Worm (Caenorhabditis elegans) whole organism, late embryonic: Measurements from ENCODE around the gene srbc-68.

Experiments
- K02D7.2 ChIP-seq: sonication (generic microtip); optimal IDR thresholded peaks from 2 replicates; lab custom pipeline; 2017; ENCODE audit warnings: mild to moderate bottlenecking, missing genetic modification characterization, missing compliant biosample characterization
- K09A11.1 ChIP-seq: sonication (generic microtip); optimal IDR thresholded peaks from 2 replicates; lab custom pipeline; 2017; ENCODE audit warnings: antibody characterized with exemption, mild to moderate bottlenecking, missing genetic modification characterization, missing compliant biosample characterization; ENCODE audit not compliant: insufficient read depth
- Y22D7AL.16 ChIP-seq: sonication (generic microtip); optimal IDR thresholded peaks from 2 replicates; lab custom pipeline; 2016; ENCODE audit warnings: missing genetic modification characterization, missing compliant biosample characterization
- ama-1 ChIP-seq: fragments of 150-350 bp; optimal IDR thresholded peaks from 2 replicates; lab custom pipeline; 2014
- ceh-14 ChIP-seq: sonication (generic microtip); optimal IDR thresholded peaks from 2 replicates; lab custom pipeline; 2016; ENCODE audit warnings: missing genotype, missing genetic modification characterization, missing compliant biosample characterization
- ceh-18 ChIP-seq: sonication (generic microtip); optimal IDR thresholded peaks from 2 replicates; lab custom pipeline; 2016; ENCODE audit warnings: missing genetic modification characterization, missing compliant biosample characterization
- ceh-22 ChIP-seq: sonication (generic microtip); optimal IDR thresholded peaks from 2 replicates; lab custom pipeline; 2017; ENCODE audit warnings: missing biosample characterization, missing genetic modification characterization
- ceh-24 ChIP-seq: sonication (generic microtip); optimal IDR thresholded peaks from 2 replicates; lab custom pipeline; 2016; ENCODE audit warnings: mild to moderate bottlenecking, missing genetic modification characterization, missing compliant biosample characterization
- ceh-30 ChIP-seq: fragments of 150-350 bp; optimal IDR thresholded peaks from 2 replicates; lab custom pipeline; 2014; ENCODE audit warnings: missing biosample characterization, missing genetic modification characterization
- ceh-34 ChIP-seq: sonication (generic microtip); optimal IDR thresholded peaks from 2 replicates; lab custom pipeline; 2016; ENCODE audit warnings: mild to moderate bottlenecking, missing genetic modification characterization, missing compliant biosample characterization
- ceh-45 ChIP-seq: fragments of 200-800 bp; sonication (Bioruptor generic); IDR thresholded peaks from 2 replicates; pipeline ENCODE4 v1.3.6; 2022; ENCODE audit warnings: missing genetic modification reagents, missing genetic modification characterization, missing compliant biosample characterization
- ceh-48 ChIP-seq: sonication (generic microtip); optimal IDR thresholded peaks from 2 replicates; lab custom pipeline; 2016; ENCODE audit warnings: missing genetic modification characterization, inconsistent platforms, missing compliant biosample characterization
- ceh-6 ChIP-seq: fragments of 200-800 bp; sonication (Bioruptor generic); optimal IDR thresholded peaks from 2 replicates; lab custom pipeline; 2018; ENCODE audit warnings: mild to moderate bottlenecking, missing genetic modification characterization, missing compliant biosample characterization
- ceh-9 ChIP-seq: sonication (generic microtip); optimal IDR thresholded peaks from 2 replicates; lab custom pipeline; 2016; ENCODE audit warnings: mild to moderate bottlenecking, missing genetic modification characterization, inconsistent platforms, missing compliant biosample characterization
- eyg-1 ChIP-seq: sonication (generic microtip); optimal IDR thresholded peaks from 2 replicates; lab custom pipeline; 2016; ENCODE audit warnings: missing genotype, missing genetic modification characterization, missing compliant biosample characterization
- fax-1 ChIP-seq: sonication (generic microtip); optimal IDR thresholded peaks from 2 replicates; lab custom pipeline; 2016; ENCODE audit warnings: missing genotype, missing genetic modification characterization, missing compliant biosample characterization
- hlh-13 ChIP-seq: fragments of 200-800 bp; sonication (Bioruptor generic); optimal IDR thresholded peaks from 2 replicates; lab custom pipeline; 2018; ENCODE audit warnings: mild to moderate bottlenecking, missing genetic modification characterization, missing compliant biosample characterization
- hlh-6 ChIP-seq: sonication (generic microtip); optimal IDR thresholded peaks from 2 replicates; lab custom pipeline; 2016; ENCODE audit warnings: missing genotype, missing genetic modification characterization, missing compliant biosample characterization
- hlh-8 ChIP-seq: sonication (generic microtip); optimal IDR thresholded peaks from 2 replicates; lab custom pipeline; 2016; ENCODE audit warnings: missing genotype, missing genetic modification characterization, missing compliant biosample characterization
- lin-11 ChIP-seq: fragments of 200-800 bp; sonication (Bioruptor generic); optimal IDR thresholded peaks from 2 replicates; lab custom pipeline; 2018; ENCODE audit warnings: mild to moderate bottlenecking, missing genetic modification characterization, missing compliant biosample characterization
- madf-2 ChIP-seq: sonication (generic microtip); optimal IDR thresholded peaks from 2 replicates; lab custom pipeline; 2017; ENCODE audit warnings: missing genetic modification characterization, missing compliant biosample characterization
- nhr-11 ChIP-seq: fragments of 150-350 bp; optimal IDR thresholded peaks from 2 replicates; lab custom pipeline; 2014; ENCODE audit warnings: missing biosample characterization, missing genetic modification characterization
- npax-4 ChIP-seq: sonication (generic microtip); optimal IDR thresholded peaks from 2 replicates; lab custom pipeline; 2016; ENCODE audit warnings: missing genetic modification characterization, missing compliant biosample characterization
- odd-2 ChIP-seq: sonication (generic microtip); optimal IDR thresholded peaks from 2 replicates; lab custom pipeline; 2017; ENCODE audit warnings: antibody characterized with exemption, mild to moderate bottlenecking, missing genetic modification characterization, missing compliant biosample characterization
- pag-3 ChIP-seq: sonication (generic microtip); optimal IDR thresholded peaks from 2 replicates; lab custom pipeline; 2016; ENCODE audit warnings: missing compliant biosample characterization, missing genetic modification characterization, borderline replicate concordance
- pax-1 ChIP-seq: fragments of 150-350 bp; optimal IDR thresholded peaks from 2 replicates; lab custom pipeline; 2014; ENCODE audit warnings: missing biosample characterization, missing genetic modification characterization
- pha-2 ChIP-seq: sonication (generic microtip); optimal IDR thresholded peaks from 2 replicates; lab custom pipeline; 2017; ENCODE audit warnings: mild to moderate bottlenecking, missing genetic modification characterization, missing compliant biosample characterization
- pha-4 ChIP-seq: fragments of 150-350 bp; optimal IDR thresholded peaks from 2 replicates; lab custom pipeline; 2018; ENCODE audit warnings: missing biosample characterization, missing genetic modification reagents, missing genetic modification characterization
- pqm-1 ChIP-seq: sonication (generic microtip); optimal IDR thresholded peaks from 2 replicates; lab custom pipeline; 2016; ENCODE audit warnings: missing genetic modification characterization, missing compliant biosample characterization
- sox-4 ChIP-seq: sonication (generic microtip); optimal IDR thresholded peaks from 2 replicates; lab custom pipeline; 2017; ENCODE audit warnings: mild to moderate bottlenecking, missing genetic modification characterization, inconsistent platforms, missing compliant biosample characterization
- syd-9 ChIP-seq: sonication (generic microtip); optimal IDR thresholded peaks from 2 replicates; lab custom pipeline; 2016; ENCODE audit warnings: mild to moderate bottlenecking, missing genetic modification characterization, moderate library complexity, missing compliant biosample characterization
- tbx-7 ChIP-seq: sonication (generic microtip); optimal IDR thresholded peaks from 2 replicates; lab custom pipeline; 2016; ENCODE audit warnings: missing genotype, missing genetic modification characterization, missing compliant biosample characterization
- ttx-3 ChIP-seq: sonication (generic microtip); optimal IDR thresholded peaks from 2 replicates; lab custom pipeline; 2016; ENCODE audit warnings: missing genetic modification reagents, missing genetic modification characterization, missing compliant biosample characterization
- unc-3 ChIP-seq, 2 experiments: fragments of 200-800 bp in 1 of 2; sonication (Bioruptor generic) in 1 of 2; sonication (generic microtip) in 1 of 2; conservative IDR thresholded peaks in 1 of 2; optimal IDR thresholded peaks in 1 of 2; 2 replicates each; pipeline versions ENCODE4 v1.3.6 to Lab custom; 2016 to 2022; ENCODE audit warnings: missing compliant biosample characterization in 2 of 2, missing genetic modification characterization in 2 of 2, missing genetic modification reagents in 1 of 2
- unc-42 ChIP-seq: sonication (generic microtip); optimal IDR thresholded peaks from 2 replicates; lab custom pipeline; 2016; ENCODE audit warnings: missing genotype, missing genetic modification characterization, missing compliant biosample characterization
- unc-55 ChIP-seq: sonication (generic microtip); optimal IDR thresholded peaks from 2 replicates; lab custom pipeline; 2017; ENCODE audit warnings: missing biosample characterization, missing genetic modification reagents, missing genetic modification characterization
- unc-86 ChIP-seq: sonication (generic microtip); optimal IDR thresholded peaks from 2 replicates; lab custom pipeline; 2016; ENCODE audit warnings: missing genetic modification characterization, missing compliant biosample characterization
- ztf-16 ChIP-seq: sonication (generic microtip); optimal IDR thresholded peaks from 2 replicates; lab custom pipeline; 2017; ENCODE audit warnings: missing genetic modification characterization, missing compliant biosample characterization

The srbc-68 gene

ce11 chrV:3546517-3546916 is at the start of gene srbc-68:
TSS of gene srbc-68 (minus strand) at chrV:3546617.
- TF ChIP-seq K09A11.1 (tag; lab: Kevin White, UChicago) = no peak
- TF ChIP-seq nhr-11 (tag; lab: Kevin White, UChicago) = no peak
- TF ChIP-seq Y22D7AL.16 (tag; lab: Kevin White, UChicago) = no peak
- TF ChIP-seq tbx-7 (tag; lab: Kevin White, UChicago) = no peak
- no peak for TF ChIP-seq hlh-13 (GFP tag; lab: Kevin White, UChicago)
- TF ChIP-seq eyg-1 (tag; lab: Kevin White, UChicago) = no peak
- no peak for TF ChIP-seq ttx-3 (tag; lab: Kevin White, UChicago)
- no peak for TF ChIP-seq unc-3 (GFP tag; conservative IDR thresholded peaks at IDR 0.05; lab: Robert Waterston, UW)
- no peak for TF ChIP-seq unc-3 (tag; optimal IDR thresholded peaks at IDR 0.05; lab: Kevin White, UChicago)
- no peak for TF ChIP-seq madf-2 (tag; lab: Kevin White, UChicago)
- no peak for TF ChIP-seq ceh-22 (tag; lab: Kevin White, UChicago)
- no peak for TF ChIP-seq unc-42
- no peak for TF ChIP-seq hlh-6 (tag; lab: Kevin White, UChicago)
- no peak for TF ChIP-seq pha-4 (tag; lab: Kevin White, UChicago)
- TF ChIP-seq K02D7.2 (tag; lab: Kevin White, UChicago) = no peak

ce11 chrV:3594936-3595335 is 48.5 kb upstream of the srbc-68 start, which contains the start of gene srh-213:
TSS of gene srh-213 (minus strand) at chrV:3595036.
- TF ChIP-seq fax-1 (no peak), pha-4 (tag; lab: Kevin White, UChicago) (no peak), ttx-3 (tag; lab: Kevin White, UChicago) (no peak), hlh-8 (no peak), nhr-11 (tag; lab: Kevin White, UChicago) (no peak), ceh-6 (GFP tag; lab: Kevin White, UChicago) (no peak), ceh-34 (tag; lab: Kevin White, UChicago) (no peak), syd-9 (no peak), npax-4 (tag; lab: Kevin White, UChicago) (no peak), ama-1 (lab: Kevin White, UChicago) (no peak), ztf-16 (tag; lab: Kevin White, UChicago) (no peak), K02D7.2 (tag; lab: Kevin White, UChicago) (no peak), ceh-30 (tag; lab: Kevin White, UChicago) (no peak)

- TF ChIP-seq pqm-1 = no peak
- TF ChIP-seq sox-4 (tag; lab: Kevin White, UChicago) = no peak
- TF ChIP-seq ceh-9 (tag; lab: Kevin White, UChicago) = no peak
- TF ChIP-seq ceh-48 = no peak
- TF ChIP-seq ttx-3 (tag; lab: Kevin White, UChicago) = no peak
- TF ChIP-seq unc-3 (GFP tag; conservative IDR thresholded peaks at IDR 0.05; lab: Robert Waterston, UW) = no peak
- no peak for TF ChIP-seq unc-3 (tag; optimal IDR thresholded peaks at IDR 0.05; lab: Kevin White, UChicago)
- TF ChIP-seq ceh-24 = no peak
- TF ChIP-seq unc-86 = no peak
- no peak for TF ChIP-seq lin-11 (tag; lab: Kevin White, UChicago)
- no peak for TF ChIP-seq pag-3 (tag; lab: Kevin White, UChicago)
- TF ChIP-seq ceh-14 (tag; lab: Kevin White, UChicago) = no peak
- no peak for TF ChIP-seq ceh-22 (tag; lab: Kevin White, UChicago)
- no peak for TF ChIP-seq unc-55 (GFP tag; lab: Kevin White, UChicago)
- TF ChIP-seq ceh-45 = no peak
- no peak for TF ChIP-seq ceh-18 (tag; lab: Kevin White, UChicago)
- TF ChIP-seq eyg-1 (tag; lab: Kevin White, UChicago) = no peak
- TF ChIP-seq K02D7.2 (tag; lab: Kevin White, UChicago) = no peak
- no peak for TF ChIP-seq pha-2 (tag; lab: Kevin White, UChicago)
- TF ChIP-seq odd-2 = no peak
- no peak for TF ChIP-seq pax-1 (tag; lab: Kevin White, UChicago)
Measured at ce11 chrV:3592099-3592498, 45.7 kb upstream of the srbc-68 start, which contains the start of gene T22F3.12. TSS of gene T22F3.12 (minus strand) at chrV:3592199.
